Worm (Caenorhabditis elegans): Measurements from ENCODE around the gene F14D2.7.

DNA sequence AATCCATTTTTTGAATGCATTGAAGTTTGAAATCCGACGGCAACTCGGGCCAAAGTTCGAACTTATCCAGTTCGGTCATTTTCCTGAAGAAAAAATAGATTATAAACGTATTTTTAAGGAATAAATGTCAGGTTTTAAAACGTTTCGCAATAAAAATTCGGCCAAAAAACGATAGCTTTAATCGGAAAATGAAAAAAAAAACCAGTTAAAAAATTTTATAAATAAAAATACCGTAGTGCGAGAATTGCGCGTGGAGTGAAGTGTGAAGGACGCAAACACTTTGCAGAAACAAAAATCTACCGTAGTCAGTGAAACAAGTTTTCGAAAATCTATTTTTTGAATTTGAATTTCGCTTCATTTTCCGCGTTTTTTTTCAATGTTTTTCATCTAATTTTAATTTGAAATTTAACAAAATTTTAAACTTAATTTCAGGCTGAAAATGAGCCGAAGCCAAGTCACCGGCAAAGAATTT is 11.4 kb upstream of the F14D2.7 start, which contains the start of gene F14D2.8:
- TF ChIP-seq elt-3 (tag; optimal IDR thresholded peaks at IDR 0.05): no peak
- no peak for TF ChIP-seq nhr-25 (tag; optimal IDR thresholded peaks at IDR 0.05)
- TF ChIP-seq nhr-23 (tag; optimal IDR thresholded peaks at IDR 0.05): no peak
- TF ChIP-seq mdl-1 (tag; optimal IDR thresholded peaks at IDR 0.05): no peak
